Fruit fly (Drosophila melanogaster): ENCODE measurements around the gene QIL1.

dm6 chr3L:17420610-17421194 lies 45.0 kb upstream of the QIL1 start:
- TF ChIP-seq Dll (optimal IDR thresholded peaks at IDR 0.05): no peak
- no peak for TF ChIP-seq pan (optimal IDR thresholded peaks at IDR 0.05)
- no peak for TF ChIP-seq CG8478 (optimal IDR thresholded peaks at IDR 0.05)

Measured in whole organism.